Fruit fly (Drosophila melanogaster): ENCODE results near the gene CG15522.
"Not testable (repeated sequence)": the region's sequence is repeated elsewhere in the genome, so short reads cannot be mapped to it uniquely, and the experiment has no call there.

The CG15522 gene

DNA sequence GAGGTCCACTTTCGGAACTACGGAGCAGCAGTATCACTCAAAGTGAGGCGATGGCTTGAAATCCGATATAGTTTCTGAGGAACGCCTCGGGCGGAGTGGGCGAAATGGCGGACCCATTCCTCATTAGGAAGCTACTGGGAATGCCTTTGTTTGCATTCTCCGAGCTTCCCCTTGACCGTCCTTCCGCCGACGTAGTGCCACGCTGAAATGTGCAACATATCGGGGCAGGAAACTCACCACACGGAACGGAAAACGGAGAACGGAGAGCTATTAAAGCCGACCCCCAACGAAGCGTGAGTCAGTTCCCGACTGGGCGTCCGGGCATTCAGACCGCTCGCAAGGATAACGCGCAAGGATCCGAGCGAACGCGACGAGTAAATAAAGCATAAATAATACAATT is at the start of gene CG15522:
TSS of gene CG15522 (plus strand) at position 301 of the 400 bp plus-strand sequence.
- TF ChIP-seq CG8478 (optimal IDR thresholded peaks at IDR 0.05) (no peak), CTCF (optimal IDR thresholded peaks at IDR 0.05) (no peak)

dm6 chr3R:29880306-29880705 is 46.7 kb upstream of the CG15522 start:
- no peak for TF ChIP-seq CTCF (optimal IDR thresholded peaks at IDR 0.05)

DNA sequence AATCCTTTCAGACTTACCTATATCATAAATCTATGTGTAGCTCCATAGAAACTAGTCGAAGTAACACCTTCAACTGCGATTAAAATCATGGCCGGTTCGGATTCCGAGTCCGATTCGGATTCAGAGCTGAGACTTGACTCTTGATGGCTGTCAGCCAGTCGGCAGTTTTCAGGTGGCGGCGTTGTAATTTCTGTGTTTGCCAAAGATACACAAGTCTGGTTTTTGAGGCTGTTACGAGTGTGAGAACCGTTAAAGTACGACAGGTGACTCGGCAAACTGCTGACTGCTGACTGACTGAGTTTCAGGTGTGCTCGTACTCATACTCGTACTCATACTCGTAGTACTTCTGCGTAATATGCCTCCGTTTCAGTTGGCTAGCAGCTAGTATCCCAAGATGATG is 35.9 kb upstream of the CG15522 start:
- no peak for TF ChIP-seq CG8478 (optimal IDR thresholded peaks at IDR 0.05)
- TF ChIP-seq CTCF (optimal IDR thresholded peaks at IDR 0.05), result no peak

dm6 chr3R:29893030-29893429 is 34.0 kb upstream of the CG15522 start:
- no peak for TF ChIP-seq CG8478 (optimal IDR thresholded peaks at IDR 0.05)
- no peak for TF ChIP-seq CTCF (optimal IDR thresholded peaks at IDR 0.05)

DNA sequence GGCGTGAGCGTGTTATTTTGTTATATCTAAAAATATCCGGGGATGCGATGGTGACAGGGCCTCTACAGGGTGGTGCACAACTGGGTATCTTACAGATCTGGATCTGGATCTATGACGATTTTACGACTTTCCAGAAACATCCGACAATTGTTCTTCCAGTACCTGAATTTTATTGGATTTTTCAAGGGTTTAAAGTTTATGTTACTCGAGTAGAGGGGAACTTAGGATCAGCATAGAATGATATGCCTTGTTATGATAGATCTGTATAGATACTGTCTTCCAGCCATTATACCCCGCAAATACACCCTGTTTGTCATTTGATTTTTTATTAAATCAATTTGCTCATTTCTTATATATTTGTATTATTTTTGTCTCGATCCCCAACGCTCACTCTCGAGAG is 32.7 kb upstream of the CG15522 start:
- no peak for TF ChIP-seq CG8478 (optimal IDR thresholded peaks at IDR 0.05)
- TF ChIP-seq CTCF (optimal IDR thresholded peaks at IDR 0.05), result no peak

- TF ChIP-seq CTCF (optimal IDR thresholded peaks at IDR 0.05) (no peak), CG8478 (optimal IDR thresholded peaks at IDR 0.05) (no peak)
Measured at dm6 chr3R:29898588-29898987, 28.5 kb upstream of the CG15522 start.

DNA sequence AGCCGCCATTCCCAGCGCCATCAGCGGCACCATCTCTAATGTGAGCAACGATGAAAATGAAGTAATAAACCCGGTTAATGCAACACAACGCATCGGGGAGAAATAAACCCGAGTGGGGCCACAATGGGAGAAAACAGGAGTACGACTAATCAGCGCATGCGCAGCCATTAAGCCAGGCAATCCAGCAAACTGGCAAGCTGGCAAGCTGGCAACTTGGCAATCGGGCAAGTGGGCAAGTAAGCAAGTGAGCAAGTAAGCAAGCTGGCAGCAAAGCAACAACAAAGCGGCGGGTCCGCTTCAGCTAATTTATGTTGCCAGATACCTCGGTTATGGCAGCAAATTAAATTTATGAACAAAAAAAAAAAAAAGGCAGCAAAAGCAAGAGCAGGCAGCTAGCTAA is 27.4 kb upstream of the CG15522 start:
- TF ChIP-seq CG8478 (optimal IDR thresholded peaks at IDR 0.05) (no peak), CTCF (optimal IDR thresholded peaks at IDR 0.05) (no peak)

- peak; percentile 65 to 89 for TF ChIP-seq CTCF (optimal IDR thresholded peaks at IDR 0.05)
- no peak for TF ChIP-seq CG8478 (optimal IDR thresholded peaks at IDR 0.05)
Measured at dm6 chr3R:29903775-29904356, 23.2 kb upstream of the CG15522 start, which contains the start of gene CG15517. TSS of gene CG15517 (minus strand) at chr3R:29903825.

DNA sequence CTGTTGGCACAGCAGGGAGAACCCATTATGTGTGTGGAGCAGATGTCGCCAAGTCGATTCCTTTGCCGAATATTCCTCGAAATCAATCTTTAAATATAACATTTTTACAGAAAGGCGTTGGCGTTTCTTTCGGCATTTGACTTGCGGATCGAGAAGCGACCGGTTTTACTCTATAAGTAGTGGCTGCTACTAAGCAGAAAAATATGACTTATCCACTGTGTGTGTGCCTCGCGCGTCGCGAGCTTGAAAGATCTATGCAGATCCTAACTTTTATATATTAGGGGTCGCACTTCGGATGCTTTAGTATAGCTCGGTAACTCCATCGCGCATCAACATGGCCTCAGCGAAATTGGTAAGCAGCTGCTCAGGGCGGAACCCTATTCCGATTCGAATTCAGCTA is 21.9 kb upstream of the CG15522 start, which contains the start of gene CG15515:
TSS of gene CG15515 (plus strand) at position 301 of the 400 bp plus-strand sequence.
- TF ChIP-seq CG8478 (optimal IDR thresholded peaks at IDR 0.05) (no peak), CTCF (optimal IDR thresholded peaks at IDR 0.05) (no peak)

dm6 chr3R:29907601-29908175 is 19.4 kb upstream of the CG15522 start, which contains the start of gene CG31036:
TSS of gene CG31036 (plus strand) at chr3R:29908107.
- TF ChIP-seq CTCF (optimal IDR thresholded peaks at IDR 0.05) (no peak), CG8478 (optimal IDR thresholded peaks at IDR 0.05) (no peak)

DNA sequence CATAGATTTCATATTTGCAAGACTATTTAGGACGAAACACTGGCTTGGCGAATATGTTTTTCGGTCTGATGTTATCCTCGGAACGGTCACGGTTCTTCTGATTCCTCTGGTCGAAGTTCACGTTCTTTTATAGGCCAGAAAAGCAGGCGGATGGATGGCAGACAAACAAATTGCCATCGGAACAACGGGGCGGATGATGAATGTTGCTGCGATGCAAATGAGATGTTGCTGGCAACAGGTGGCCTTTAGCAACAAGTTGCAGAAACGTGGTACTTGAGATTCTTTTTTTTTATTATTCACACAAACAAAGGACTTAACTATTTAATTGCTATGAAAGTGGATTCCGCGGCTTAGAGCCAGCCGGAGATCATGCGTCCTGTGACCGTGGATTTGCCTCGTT is 12.8 kb upstream of the CG15522 start, which contains the start of gene Capa:
TSS of gene Capa (minus strand) at position 101 of the 400 bp plus-strand sequence.
- no peak for TF ChIP-seq CTCF (optimal IDR thresholded peaks at IDR 0.05)
- no peak for TF ChIP-seq CG8478 (optimal IDR thresholded peaks at IDR 0.05)

dm6 chr3R:29920189-29920588 is 6.9 kb upstream of the CG15522 start, which contains the start of gene trp:
TSS of gene trp (minus strand) at chr3R:29920289.
- TF ChIP-seq CTCF (optimal IDR thresholded peaks at IDR 0.05), result no peak

DNA sequence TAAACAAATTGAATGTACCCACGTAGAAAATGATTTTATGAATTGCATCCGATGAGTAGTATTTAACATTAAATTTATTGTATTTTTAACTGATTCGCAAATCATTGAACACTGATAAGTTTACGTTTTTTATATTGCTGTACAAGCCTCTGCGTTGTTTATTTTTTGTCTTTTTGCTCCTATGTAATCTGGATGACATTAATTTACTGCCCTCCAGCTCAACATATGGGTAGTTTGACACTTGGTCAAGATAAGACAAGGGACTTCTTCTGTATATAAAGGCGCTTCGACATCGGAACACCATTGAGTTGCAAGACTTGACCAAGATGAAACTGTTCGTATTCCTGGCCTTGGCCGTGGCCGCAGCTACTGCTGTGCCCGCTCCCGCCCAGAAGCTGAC is 5.1 kb upstream of the CG15522 start, which contains the start of gene Jon99Ciii:
TSS of gene Jon99Ciii (plus strand) at position 301 of the 400 bp plus-strand sequence.
- not testable (repeated sequence) for TF ChIP-seq CG8478, CTCF (optimal IDR thresholded peaks at IDR 0.05)

- not testable (repeated sequence) for TF ChIP-seq CG8478, CTCF (optimal IDR thresholded peaks at IDR 0.05)
Measured at dm6 chr3R:29924515-29924914, 2.5 kb upstream of the CG15522 start, which contains the start of gene Jon99Cii. TSS of gene Jon99Cii (minus strand) at chr3R:29924615.

DNA sequence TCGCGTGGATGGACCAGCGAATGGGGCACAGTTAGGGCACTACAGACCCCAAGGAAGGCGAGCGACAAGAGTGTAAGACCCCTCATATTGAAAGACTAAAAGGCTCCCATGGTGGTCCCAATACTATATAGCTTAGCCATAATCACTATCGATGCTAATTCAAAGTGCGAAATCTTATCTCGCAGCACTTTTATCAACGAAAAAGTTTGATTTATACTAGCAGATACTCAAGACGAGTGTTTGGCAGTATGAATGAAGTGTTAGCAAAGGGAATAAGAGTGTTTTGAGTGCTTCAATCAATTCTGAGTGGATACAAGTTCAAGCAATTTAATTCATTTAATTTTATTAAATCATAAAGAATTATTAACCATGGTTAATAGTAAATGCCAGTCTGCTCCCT is 966 bp upstream of the CG15522 start, which contains the start of gene Jon99Ci:
TSS of gene Jon99Ci (minus strand) at position 101 of the 400 bp plus-strand sequence.
- no peak for TF ChIP-seq CG8478 (optimal IDR thresholded peaks at IDR 0.05)
- TF ChIP-seq CTCF (optimal IDR thresholded peaks at IDR 0.05), result no peak

dm6 chr3R:29930286-29930685 is 3.2 kb downstream of the CG15522 start, which contains the start of gene alpha-Man-Ic:
TSS of gene alpha-Man-Ic (minus strand) at chr3R:29930386.
- TF ChIP-seq CG8478 (optimal IDR thresholded peaks at IDR 0.05) (no peak), CTCF (optimal IDR thresholded peaks at IDR 0.05) (no peak)

Data from S2 (cell line).